Fruit fly (Drosophila melanogaster) whole organism, prepupa: Measurements from ENCODE around the gene CG32264.

Source experiments
- Blimp-1 ChIP-seq: fragments of 200-800 bp; sonication (Bioruptor generic); optimal IDR thresholded peaks from 3 replicates; lab custom pipeline; 2017; ENCODE audit warnings: missing biosample characterization, missing genetic modification characterization, mild to moderate bottlenecking, moderate library complexity, missing genetic modification reagents
- CG10669 ChIP-seq: fragments of 200-800 bp; sonication (Bioruptor generic); optimal IDR thresholded peaks from 3 replicates; lab custom pipeline; 2018; ENCODE audit warnings: missing biosample characterization, mild to moderate bottlenecking, missing genetic modification characterization, moderate library complexity
- CG11294 ChIP-seq: fragments of 200-800 bp; sonication (Bioruptor generic); IDR thresholded peaks from 2 replicates; pipeline ENCODE4 v1.3.6; 2022; ENCODE audit warnings: missing biosample characterization, missing genetic modification characterization
- CG15336 ChIP-seq: fragments of 200-800 bp; sonication (Bioruptor generic); IDR thresholded peaks from 2 replicates; pipeline ENCODE4 v1.3.6; 2022; ENCODE audit warnings: missing biosample characterization, missing genetic modification characterization
- CG1621 ChIP-seq: fragments of 200-800 bp; sonication (Bioruptor generic); optimal IDR thresholded peaks from 3 replicates; lab custom pipeline; 2018; ENCODE audit warnings: missing biosample characterization, mild to moderate bottlenecking, missing genetic modification characterization
- CG3032 ChIP-seq: fragments of 200-800 bp; optimal IDR thresholded peaks from 2 replicates; lab custom pipeline; 2019; ENCODE audit warnings: missing biosample characterization, mild to moderate bottlenecking, missing genetic modification characterization, moderate library complexity
- CG31627 ChIP-seq: fragments of 200-800 bp; sonication (Bioruptor generic); optimal IDR thresholded peaks from 3 replicates; lab custom pipeline; 2016; ENCODE audit warnings: missing biosample characterization, missing genetic modification characterization
- CG32006 ChIP-seq: fragments of 200-800 bp; sonication (Bioruptor generic); optimal IDR thresholded peaks from 3 replicates; lab custom pipeline; 2017; ENCODE audit warnings: missing biosample characterization, mild to moderate bottlenecking, missing genetic modification characterization
- CG34406 ChIP-seq: fragments of 200-800 bp; sonication (Bioruptor generic); optimal IDR thresholded peaks from 3 replicates; lab custom pipeline; 2016; ENCODE audit warnings: missing biosample characterization, missing genetic modification characterization
- CG3919 ChIP-seq: fragments of 200-800 bp; sonication (Bioruptor generic); optimal IDR thresholded peaks from 3 replicates; lab custom pipeline; 2016; ENCODE audit warnings: missing biosample characterization, missing genetic modification characterization
- CG6163 ChIP-seq: fragments of 200-800 bp; sonication (Bioruptor generic); IDR thresholded peaks from 3 replicates; pipeline ENCODE4 v1.3.6; 2022; ENCODE audit warnings: missing biosample characterization, missing genetic modification characterization
- CG6792 ChIP-seq: fragments of 200-800 bp; sonication (Bioruptor generic); optimal IDR thresholded peaks from 3 replicates; lab custom pipeline; 2016; ENCODE audit warnings: missing biosample characterization, missing genetic modification characterization
- CG8632 ChIP-seq: fragments of 200-800 bp; sonication (Bioruptor generic); optimal IDR thresholded peaks from 3 replicates; lab custom pipeline; 2016; ENCODE audit warnings: missing biosample characterization, missing genetic modification characterization
- Eip75B ChIP-seq: fragments of 200-800 bp; sonication (Bioruptor generic); optimal IDR thresholded peaks from 3 replicates; lab custom pipeline; 2016; ENCODE audit warnings: missing biosample characterization, missing genetic modification characterization
- Eip78C ChIP-seq: fragments of 200-800 bp; sonication (Bioruptor generic); peaks from one replicate; lab custom pipeline; 2016; ENCODE audit warnings: missing biosample characterization, missing genetic modification characterization
- Eip93F ChIP-seq: fragments of 200-800 bp; sonication (Bioruptor generic); optimal IDR thresholded peaks from 2 replicates; lab custom pipeline; 2016; ENCODE audit warnings: missing biosample characterization, mild to moderate bottlenecking, missing genetic modification characterization
- Ets21C ChIP-seq: fragments of 200-800 bp; sonication (Bioruptor generic); optimal IDR thresholded peaks from 3 replicates; lab custom pipeline; 2016; ENCODE audit warnings: missing biosample characterization, missing genetic modification characterization
- Ets96B ChIP-seq: fragments of 200-800 bp; optimal IDR thresholded peaks from 2 replicates; lab custom pipeline; 2019; ENCODE audit warnings: missing biosample characterization, mild to moderate bottlenecking, missing genetic modification characterization, moderate library complexity
- Gug ChIP-seq: fragments of 200-800 bp; sonication (Bioruptor generic); IDR thresholded peaks from 2 replicates; pipeline ENCODE4 v1.3.6; 2022; ENCODE audit warnings: missing biosample characterization, missing genetic modification characterization
- Hr39 ChIP-seq: fragments of 200-800 bp; sonication (Bioruptor generic); optimal IDR thresholded peaks from 2 replicates; lab custom pipeline; 2016; ENCODE audit warnings: missing biosample characterization, missing genetic modification characterization
- Hr4 ChIP-seq: fragments of 200-800 bp; sonication (Bioruptor generic); optimal IDR thresholded peaks from 3 replicates; lab custom pipeline; 2016; ENCODE audit warnings: missing biosample characterization, missing genetic modification characterization
- Lpt ChIP-seq: fragments of 200-800 bp; sonication (Bioruptor generic); optimal IDR thresholded peaks from 3 replicates; lab custom pipeline; 2016; ENCODE audit warnings: missing biosample characterization, missing genetic modification characterization
- Met ChIP-seq: fragments of 200-800 bp; sonication (Bioruptor generic); optimal IDR thresholded peaks from 3 replicates; lab custom pipeline; 2016; ENCODE audit warnings: missing biosample characterization, missing genetic modification characterization
- OdsH ChIP-seq: fragments of 200-800 bp; sonication (Bioruptor generic); optimal IDR thresholded peaks from 3 replicates; lab custom pipeline; 2016; ENCODE audit warnings: missing biosample characterization, missing genetic modification characterization
- Smox ChIP-seq: fragments of 200-800 bp; sonication (Bioruptor generic); optimal IDR thresholded peaks from 3 replicates; lab custom pipeline; 2016; ENCODE audit warnings: missing biosample characterization, missing genetic modification characterization
- Sox102F ChIP-seq: fragments of 200-800 bp; sonication (Bioruptor generic); optimal IDR thresholded peaks from 2 replicates; lab custom pipeline; 2016; ENCODE audit warnings: missing biosample characterization, mild to moderate bottlenecking, missing genetic modification characterization
- Sox14 ChIP-seq: fragments of 200-800 bp; sonication (Bioruptor generic); optimal IDR thresholded peaks from 3 replicates; lab custom pipeline; 2016; ENCODE audit warnings: missing biosample characterization, missing genetic modification characterization
- Sox15 ChIP-seq: fragments of 200-800 bp; sonication (Bioruptor generic); optimal IDR thresholded peaks from 3 replicates; lab custom pipeline; 2016; ENCODE audit warnings: missing biosample characterization, missing genetic modification characterization
- acj6 ChIP-seq: fragments of 200-800 bp; sonication (Bioruptor generic); optimal IDR thresholded peaks from 3 replicates; lab custom pipeline; 2016; ENCODE audit warnings: missing biosample characterization, missing genetic modification characterization
- cyc ChIP-seq: fragments of 200-800 bp; sonication (Bioruptor generic); optimal IDR thresholded peaks from 3 replicates; lab custom pipeline; 2016; ENCODE audit warnings: missing biosample characterization, missing genetic modification characterization
- dac ChIP-seq: fragments of 200-800 bp; sonication (Bioruptor generic); optimal IDR thresholded peaks from 2 replicates; lab custom pipeline; 2017; ENCODE audit warnings: missing biosample characterization, mild to moderate bottlenecking, missing genetic modification characterization
- eg ChIP-seq: fragments of 200-800 bp; sonication (Bioruptor generic); IDR thresholded peaks from 3 replicates; pipeline ENCODE4 v1.3.6; 2022; ENCODE audit warnings: missing biosample characterization, missing genetic modification characterization
- esn ChIP-seq: fragments of 200-800 bp; sonication (Bioruptor generic); optimal IDR thresholded peaks from 2 replicates; lab custom pipeline; 2016; ENCODE audit warnings: missing biosample characterization, mild to moderate bottlenecking, missing genetic modification characterization, moderate library complexity
- fd59A ChIP-seq: fragments of 200-800 bp; sonication (Bioruptor generic); optimal IDR thresholded peaks from 2 replicates; lab custom pipeline; 2017; ENCODE audit warnings: missing biosample characterization, mild to moderate bottlenecking, missing genetic modification characterization, missing genetic modification reagents
- lz ChIP-seq: fragments of 200-800 bp; sonication (Bioruptor generic); optimal IDR thresholded peaks from 3 replicates; lab custom pipeline; 2016; ENCODE audit warnings: missing biosample characterization, missing genetic modification characterization
- pdm3 ChIP-seq: fragments of 200-800 bp; sonication (Bioruptor generic); optimal IDR thresholded peaks from 3 replicates; lab custom pipeline; 2016; ENCODE audit warnings: missing biosample characterization, missing genetic modification characterization
- spab ChIP-seq: fragments of 200-800 bp; sonication (Bioruptor generic); optimal IDR thresholded peaks from 2 replicates; lab custom pipeline; 2017; ENCODE audit warnings: missing biosample characterization, mild to moderate bottlenecking, missing genetic modification characterization, missing genetic modification reagents
- ss ChIP-seq, 2 experiments: fragments of 200-800 bp; sonication (Bioruptor generic); optimal IDR thresholded peaks; 2 replicates in 1 of 2; 3 replicates in 1 of 2; lab custom pipeline; 2017 to 2018; ENCODE audit warnings: mild to moderate bottlenecking in 2 of 2, missing biosample characterization in 2 of 2, missing genetic modification characterization in 2 of 2, moderate library complexity in 1 of 2
- svp ChIP-seq: fragments of 200-800 bp; sonication (Bioruptor generic); peaks from one replicate; lab custom pipeline; 2016; ENCODE audit warnings: missing biosample characterization, missing genetic modification characterization
- vri ChIP-seq: fragments of 200-800 bp; sonication (Bioruptor generic); optimal IDR thresholded peaks from 3 replicates; lab custom pipeline; 2016; ENCODE audit warnings: missing biosample characterization, mild to moderate bottlenecking, missing genetic modification characterization

CG32264 gene

DNA sequence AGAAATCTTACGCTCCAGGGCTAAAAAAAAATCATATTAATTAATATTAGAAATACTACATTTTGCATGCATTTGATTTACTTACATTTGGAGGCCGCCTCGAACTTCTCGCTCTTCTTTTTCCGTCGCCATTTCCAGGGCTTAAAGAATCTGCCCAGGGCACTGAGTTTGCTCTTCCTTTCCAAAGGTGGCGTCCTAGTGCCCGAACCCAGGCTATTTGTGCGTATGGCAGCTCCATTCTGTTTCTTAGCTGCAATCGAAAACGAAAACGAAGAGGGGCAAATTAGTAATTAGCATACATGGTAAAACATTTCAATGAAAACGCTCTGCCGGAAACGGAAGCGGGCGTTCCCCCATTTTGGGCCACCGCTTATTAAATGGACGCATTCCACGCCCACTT is 37.1 kb downstream of the CG32264 start:
- TF ChIP-seq esn (GFP tag; lab: Kevin White, UChicago) (no peak), CG10669 (GFP tag; lab: Kevin White, UChicago) (no peak), Ets21C (GFP tag; lab: Kevin White, UChicago) (no peak), ss (GFP tag; optimal IDR thresholded peaks at IDR 0.05; lab: Kevin White, UChicago) (no peak), OdsH (GFP tag; lab: Kevin White, UChicago) (no peak), Eip78C (GFP tag; lab: Kevin White, UChicago) (no peak), Blimp-1 (GFP tag; lab: Kevin White, UChicago) (no peak), Sox15 (GFP tag; lab: Kevin White, UChicago) (no peak), CG31627 (GFP tag; lab: Kevin White, UChicago) (no peak), CG6792 (GFP tag; lab: Kevin White, UChicago) (no peak)

DNA sequence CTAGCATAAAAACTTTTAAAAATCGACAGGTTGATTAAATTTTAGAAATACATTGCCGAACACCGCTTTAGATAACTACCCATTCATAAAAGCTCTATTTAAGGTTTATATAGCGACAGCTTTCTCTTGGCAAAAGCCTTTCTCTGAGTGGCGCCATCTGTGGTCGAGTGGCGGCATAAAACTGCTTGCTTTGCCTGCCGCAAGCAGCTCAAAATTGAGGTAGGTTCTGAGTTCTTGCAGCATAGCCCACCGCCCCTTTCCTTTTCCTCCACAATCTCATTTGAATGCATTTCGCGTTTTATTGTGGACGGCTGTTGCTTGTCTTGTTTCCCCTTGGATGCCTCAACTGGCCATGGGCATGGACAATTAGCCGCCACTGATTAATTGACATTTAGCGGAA is 38.4 kb downstream of the CG32264 start:
- TF ChIP-seq CG6792 (GFP tag; lab: Kevin White, UChicago), result peak; percentile 13
- peak; percentile 32 for TF ChIP-seq Sox14 (GFP tag; lab: Kevin White, UChicago)
- no peak for TF ChIP-seq CG11294 (GFP tag; lab: Robert Waterston, UW)
- TF ChIP-seq ss (GFP tag; optimal IDR thresholded peaks at IDR 0.05; lab: Kevin White, UChicago), result peak in 1 of 2 experiments; percentile 11
- TF ChIP-seq spab (GFP tag; lab: Kevin White, UChicago), result no peak
- peak; percentile 35; the same call in 1 of the 3 replicates for TF ChIP-seq CG6163 (GFP tag; lab: Robert Waterston, UW)
- no peak for TF ChIP-seq Ets96B (tag; lab: Kevin White, UChicago)
- peak; percentile 60 for TF ChIP-seq esn (GFP tag; lab: Kevin White, UChicago)
- peak; percentile 25 for TF ChIP-seq cyc (GFP tag; lab: Kevin White, UChicago)
- peak; percentile 71 for TF ChIP-seq svp (GFP tag; lab: Kevin White, UChicago)
- peak; percentile 14 for TF ChIP-seq fd59A (GFP tag; lab: Kevin White, UChicago)
- TF ChIP-seq Hr39 (GFP tag; lab: Kevin White, UChicago), result peak; percentile 39
- peak; percentile 49 for TF ChIP-seq Sox102F (GFP tag; lab: Kevin White, UChicago)
- TF ChIP-seq Hr4 (GFP tag; lab: Kevin White, UChicago), result peak; percentile 43
- peak; percentile 40 for TF ChIP-seq Eip75B (GFP tag; lab: Kevin White, UChicago)
- no peak for TF ChIP-seq CG3032 (tag; lab: Kevin White, UChicago)
- peak; percentile 56 for TF ChIP-seq vri (GFP tag; lab: Kevin White, UChicago)
- TF ChIP-seq Eip93F, result no peak
- TF ChIP-seq CG34406, result peak; percentile 5
- peak; percentile 42 for TF ChIP-seq CG31627 (GFP tag; lab: Kevin White, UChicago)
- TF ChIP-seq dac, result peak; percentile 36
- TF ChIP-seq OdsH (GFP tag; lab: Kevin White, UChicago), result peak; percentile 57
- TF ChIP-seq CG32006 (GFP tag; lab: Kevin White, UChicago), result peak; percentile 5
- peak; percentile 61 for TF ChIP-seq Met
- TF ChIP-seq Eip78C (GFP tag; lab: Kevin White, UChicago), result peak; percentile 82
- no peak for TF ChIP-seq Gug
- TF ChIP-seq Ets21C (GFP tag; lab: Kevin White, UChicago), result peak; percentile 2
- 0 out of 3 replicates have a peak, but pooled peaks have one; percentile 10 for TF ChIP-seq eg (GFP tag; lab: Robert Waterston, UW)
- peak; percentile 56 for TF ChIP-seq pdm3 (GFP tag; lab: Kevin White, UChicago)
- peak; percentile 61 for TF ChIP-seq lz (GFP tag; lab: Kevin White, UChicago)
- peak; percentile 33 for TF ChIP-seq Smox (GFP tag; lab: Kevin White, UChicago)
- TF ChIP-seq CG8632 (GFP tag; lab: Kevin White, UChicago), result no peak
- peak; percentile 18 for TF ChIP-seq acj6 (GFP tag; lab: Kevin White, UChicago)
- peak; percentile 27 for TF ChIP-seq CG3919 (GFP tag; lab: Kevin White, UChicago)
- TF ChIP-seq, all 60 proteins: peak for 27

DNA sequence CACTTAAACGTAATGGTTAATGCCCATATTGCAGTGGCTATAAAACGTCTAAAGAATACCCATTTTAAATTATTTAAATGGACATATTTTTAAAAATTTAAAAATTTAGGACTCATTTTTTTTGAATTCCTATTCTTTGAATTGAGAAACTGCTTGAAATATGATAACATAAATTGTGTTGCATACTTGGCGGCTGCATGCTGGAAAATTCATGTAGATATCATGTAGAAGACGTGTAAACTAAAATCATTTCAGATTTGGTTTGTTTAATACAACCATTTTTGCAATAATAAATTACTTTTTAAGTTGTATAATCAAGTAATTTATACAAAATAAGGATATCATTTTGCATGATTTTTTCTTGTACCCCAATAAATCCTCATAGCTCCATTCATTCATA is 39.6 kb downstream of the CG32264 start:
- TF ChIP-seq CG15336 (GFP tag; lab: Robert Waterston, UW) (no peak), Lpt (GFP tag; lab: Kevin White, UChicago) (no peak), Eip78C (GFP tag; lab: Kevin White, UChicago) (peak; percentile 10), Hr39 (GFP tag; lab: Kevin White, UChicago) (no peak), cyc (GFP tag; lab: Kevin White, UChicago) (no peak), pdm3 (GFP tag; lab: Kevin White, UChicago) (no peak), CG6792 (GFP tag; lab: Kevin White, UChicago) (no peak), CG1621 (tag; lab: Kevin White, UChicago) (no peak)
